Worm (Caenorhabditis elegans) whole organism, late embryonic: ENCODE measurements around the gene nhr-134.

Experiments used
- ceh-48 ChIP-seq: sonication (generic microtip); optimal IDR thresholded peaks from 2 replicates; lab custom pipeline; 2016; ENCODE audit warnings: missing genetic modification characterization, inconsistent platforms, missing compliant biosample characterization
- fkh-10 ChIP-seq: fragments of 150-350 bp; optimal IDR thresholded peaks from 2 replicates; lab custom pipeline; 2014; ENCODE audit warnings: missing biosample characterization, missing genetic modification reagents, missing genetic modification characterization

ce11 chrV:2281499-2281898 lies 50.5 kb downstream of the nhr-134 start, which contains the start of gene nhr-228:
- no peak for TF ChIP-seq ceh-48
- no peak for TF ChIP-seq fkh-10 (GFP tag; lab: Kevin White, UChicago)
